Worm (Caenorhabditis elegans): ENCODE data around the gene vit-1.

The vit-1 gene

DNA sequence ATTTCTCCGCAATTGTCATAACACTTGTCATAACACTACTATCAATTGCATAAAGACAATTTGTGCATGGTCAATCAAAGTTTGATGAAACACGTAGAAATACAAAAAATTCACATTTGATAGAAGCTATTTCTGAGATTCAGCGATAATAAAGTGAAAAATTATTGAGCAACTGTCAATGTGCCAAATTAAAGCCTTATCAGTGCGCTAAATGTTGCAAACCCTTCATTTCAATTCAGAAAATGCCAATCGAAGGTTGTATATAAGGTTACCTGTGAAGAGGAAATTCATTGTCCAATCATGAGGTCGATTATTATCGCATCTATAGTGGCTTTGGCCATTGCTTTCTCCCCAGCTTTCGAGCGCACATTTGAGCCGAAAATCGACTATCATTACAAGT lies at the start of gene vit-1:
vit-1 (plus strand) TSS at position 289 of the 400 bp plus-strand sequence.
- TF ChIP-seq mec-3 (tag; optimal IDR thresholded peaks at IDR 0.05; ENCODE audit: borderline replicate concordance) (no peak), unc-3 (GFP tag; conservative IDR thresholded peaks at IDR 0.05) (no peak), unc-3 (tag; optimal IDR thresholded peaks at IDR 0.05) (no peak), npax-4 (tag; optimal IDR thresholded peaks at IDR 0.05) (no peak), dmd-4 (tag; optimal IDR thresholded peaks at IDR 0.05; ENCODE audit: borderline replicate concordance) (no peak), ttx-3 (tag; optimal IDR thresholded peaks at IDR 0.05) (no peak), pha-4 (tag; optimal IDR thresholded peaks at IDR 0.05) (no peak), tbx-7 (tag; optimal IDR thresholded peaks at IDR 0.05) (no peak), nhr-11 (tag; optimal IDR thresholded peaks at IDR 0.05) (no peak), elt-2 (tag; optimal IDR thresholded peaks at IDR 0.05) (no peak), ref-2 (tag; optimal IDR thresholded peaks at IDR 0.05) (no peak), pqm-1 (tag; optimal IDR thresholded peaks at IDR 0.05) (no peak), C08G9.2 (tag; optimal IDR thresholded peaks at IDR 0.05) (no peak), nfya-1 (tag; optimal IDR thresholded peaks at IDR 0.05) (no peak), ceh-30 (tag; optimal IDR thresholded peaks at IDR 0.05) (no peak), lim-6 (tag; optimal IDR thresholded peaks at IDR 0.05) (no peak), Y22D7AL.16 (tag; optimal IDR thresholded peaks at IDR 0.05) (no peak), pag-3 (tag; optimal IDR thresholded peaks at IDR 0.05; ENCODE audit: borderline replicate concordance) (no peak), hlh-30 (tag; optimal IDR thresholded peaks at IDR 0.05; ENCODE audit: insufficient read depth) (no peak), odd-2 (tag; optimal IDR thresholded peaks at IDR 0.05) (no peak)

DNA sequence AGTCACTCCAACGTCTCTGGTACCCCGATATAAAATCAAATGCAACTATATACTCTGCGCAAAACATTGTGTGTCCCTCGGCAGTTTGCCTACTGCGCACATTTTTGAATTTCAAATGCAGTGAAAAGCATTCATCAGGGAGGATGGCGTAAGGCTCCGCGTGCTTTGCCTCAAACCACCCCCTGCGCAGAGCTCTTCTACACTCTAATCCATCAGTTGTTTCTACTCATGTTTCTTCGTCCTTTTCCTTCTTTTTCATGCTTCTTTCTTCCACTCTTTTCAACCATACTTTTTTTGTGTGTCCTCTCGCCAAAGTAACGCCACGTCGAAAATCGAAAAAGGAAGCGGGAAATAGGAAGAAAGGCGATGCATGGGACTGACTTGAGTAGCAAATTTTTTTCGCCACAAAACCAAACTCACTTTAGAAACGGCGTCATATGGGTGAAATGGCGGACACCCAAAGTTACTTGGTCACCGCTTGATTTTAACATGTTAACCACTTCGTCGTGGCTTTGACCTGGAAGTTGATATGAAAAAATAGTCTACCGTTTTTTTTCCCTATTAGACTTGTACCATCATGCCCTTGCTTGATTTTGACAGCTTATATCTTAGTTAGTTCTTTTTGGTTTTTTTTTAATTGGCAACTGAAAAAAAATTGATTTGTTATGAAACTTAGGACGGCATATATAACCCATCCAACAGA lies 49.1 kb upstream of the vit-1 start:
- peak; percentile 1 for TF ChIP-seq ceh-34 (tag; optimal IDR thresholded peaks at IDR 0.05)
- TF ChIP-seq hlh-15 (tag; optimal IDR thresholded peaks at IDR 0.05), result no peak
- TF ChIP-seq fax-1 (tag; optimal IDR thresholded peaks at IDR 0.05), result no peak
- no peak for TF ChIP-seq unc-3 (GFP tag; conservative IDR thresholded peaks at IDR 0.05)
- TF ChIP-seq unc-3 (tag; optimal IDR thresholded peaks at IDR 0.05), result peak; percentile 10
- peak; percentile 17 for TF ChIP-seq unc-42 (tag; optimal IDR thresholded peaks at IDR 0.05)
- peak; percentile 10 for TF ChIP-seq nfya-1 (tag; optimal IDR thresholded peaks at IDR 0.05)

DNA sequence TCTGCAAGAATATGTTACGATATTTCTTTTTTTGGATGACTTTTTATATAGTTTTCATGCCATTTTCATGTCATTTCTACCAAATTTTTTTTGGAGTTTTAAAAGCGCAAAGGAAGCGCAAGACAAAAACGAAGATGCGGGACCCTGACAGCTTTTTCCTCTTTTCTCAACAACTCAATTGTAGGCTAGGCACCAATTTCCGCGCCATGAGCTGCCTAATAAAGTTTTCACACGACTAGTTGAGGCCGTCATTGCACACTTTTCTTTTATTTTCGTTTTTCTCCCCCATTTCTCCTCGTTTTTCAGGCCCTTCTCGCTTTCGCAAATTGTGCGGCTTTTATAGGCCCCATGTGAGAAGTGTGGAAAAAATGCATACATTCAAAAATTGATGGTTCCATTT lies 47.9 kb upstream of the vit-1 start:
- no peak for TF ChIP-seq ceh-30 (tag; optimal IDR thresholded peaks at IDR 0.05)
- TF ChIP-seq unc-42 (tag; optimal IDR thresholded peaks at IDR 0.05), result peak; percentile 94
- no peak for TF ChIP-seq tbx-2 (tag; optimal IDR thresholded peaks at IDR 0.05)
- TF ChIP-seq sox-4 (tag; optimal IDR thresholded peaks at IDR 0.05), result no peak

ce11 chrX:7680545-7681330 lies 47.0 kb upstream of the vit-1 start, which contains the start of gene stn-2:
TSS of gene stn-2 (minus strand) at chrX:7680619.
- TF ChIP-seq unc-42 (tag; optimal IDR thresholded peaks at IDR 0.05), result no peak
- TF ChIP-seq ceh-18 (tag; optimal IDR thresholded peaks at IDR 0.05), result no peak
- no peak for TF ChIP-seq ttx-3 (tag; optimal IDR thresholded peaks at IDR 0.05)
- peak; percentile 40 for TF ChIP-seq unc-55 (GFP tag; optimal IDR thresholded peaks at IDR 0.05)
- no peak for TF ChIP-seq ceh-45 (GFP tag; IDR thresholded peaks at IDR 0.05)

DNA sequence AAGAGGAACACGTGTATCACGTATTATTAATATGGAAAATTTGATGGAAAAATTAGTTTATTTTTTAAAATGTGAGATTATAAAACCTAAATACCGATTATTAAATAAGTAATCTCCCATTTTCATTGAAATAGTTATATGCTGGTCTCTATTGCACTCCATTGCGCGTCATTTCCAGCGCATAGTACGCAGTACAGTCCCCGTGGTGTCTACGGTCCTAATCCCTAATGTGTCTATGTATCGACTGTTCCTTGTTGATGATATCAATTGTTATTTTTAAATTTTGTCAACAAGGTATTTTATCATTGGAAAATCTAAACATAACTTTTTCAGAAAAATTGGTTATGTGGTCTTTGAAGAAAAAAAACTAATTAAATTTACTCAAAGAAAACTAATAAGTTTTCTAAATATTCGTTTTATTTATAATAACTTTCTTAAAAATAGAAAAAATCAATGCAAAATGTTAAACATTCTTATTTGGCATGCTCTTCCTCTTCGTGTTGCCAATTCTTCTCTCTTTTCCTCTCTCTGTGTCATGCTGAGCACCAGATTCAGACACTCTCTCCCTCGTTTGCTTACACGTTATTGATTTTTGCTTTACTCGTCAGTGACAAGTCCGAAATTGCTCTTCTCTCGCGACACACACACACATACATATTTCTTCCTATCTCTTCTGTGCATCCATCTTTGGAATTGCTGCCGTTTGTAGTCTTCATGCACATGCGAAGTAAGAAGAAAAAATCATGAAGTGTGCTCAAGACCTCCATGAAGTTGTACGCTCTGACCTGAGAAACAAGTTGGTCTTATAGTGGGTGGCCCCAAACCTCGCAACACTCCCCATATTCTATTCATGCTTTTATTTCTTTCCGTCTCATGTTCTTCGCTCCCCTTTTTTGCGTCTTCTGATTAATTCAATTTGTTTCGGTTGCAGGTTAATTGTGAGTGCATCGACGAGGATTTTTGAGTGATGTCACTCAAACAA lies 45.4 kb upstream of the vit-1 start, which contains the start of gene unc-18:
unc-18 (plus strand) TSS at position 932 of the 982 bp plus-strand sequence.
- TF ChIP-seq ceh-48 (tag; optimal IDR thresholded peaks at IDR 0.05) (peak; percentile 97), unc-42 (tag; optimal IDR thresholded peaks at IDR 0.05) (peak; percentile 69), ceh-31 (tag; optimal IDR thresholded peaks at IDR 0.05) (peak; percentile 34), pag-3 (tag; optimal IDR thresholded peaks at IDR 0.05; ENCODE audit: borderline replicate concordance) (no peak)
